Fruit fly (Drosophila melanogaster): Measurements from ENCODE around the gene CG13983.

- no peak for TF ChIP-seq pan (optimal IDR thresholded peaks at IDR 0.05)
- TF ChIP-seq EcR (GFP tag; optimal IDR thresholded peaks at IDR 0.05) = no peak
- no peak for TF ChIP-seq usp (GFP tag; optimal IDR thresholded peaks at IDR 0.05)
These were observed 39.5 kb downstream of the CG13983 start, which contains the start of gene Ugt37B1 for dm6 chr2L:6224803-6225202.
